Fruit fly (Drosophila melanogaster) whole organism, embryonic: ENCODE results near the gene CG17329.

Experiments used
- ATbp ChIP-seq: fragments of 200-800 bp; sonication (Bioruptor generic); optimal IDR thresholded peaks from 2 replicates; lab custom pipeline; 2017; ENCODE audit warnings: missing biosample characterization, mild to moderate bottlenecking, missing genetic modification characterization, missing genetic modification reagents
- CG1024 ChIP-seq: fragments of 200-800 bp; sonication (Bioruptor generic); IDR thresholded peaks from 2 replicates; pipeline ENCODE4 v1.3.6; 2022; ENCODE audit warnings: missing biosample characterization, missing genetic modification characterization
- CG10565 ChIP-seq: fragments of 200-800 bp; sonication (Bioruptor generic); optimal IDR thresholded peaks from 3 replicates; lab custom pipeline; 2016; ENCODE audit warnings: missing biosample characterization, mild to moderate bottlenecking, missing genetic modification characterization
- CG10654 ChIP-seq: fragments of 200-800 bp; sonication (Bioruptor generic); optimal IDR thresholded peaks from 2 replicates; lab custom pipeline; 2016; ENCODE audit warnings: missing biosample characterization, missing genetic modification characterization
- CG10979 ChIP-seq: fragments of 200-800 bp; sonication (Bioruptor generic); optimal IDR thresholded peaks from 2 replicates; lab custom pipeline; 2018; ENCODE audit warnings: missing biosample characterization, mild to moderate bottlenecking, missing genetic modification characterization, moderate library complexity
- CG11723 ChIP-seq: fragments of 200-800 bp; sonication (Bioruptor generic); optimal IDR thresholded peaks from 2 replicates; lab custom pipeline; 2017; ENCODE audit warnings: missing biosample characterization, mild to moderate bottlenecking, missing genetic modification characterization
- CG12155 ChIP-seq: fragments of 200-800 bp; sonication (Bioruptor generic); optimal IDR thresholded peaks from 3 replicates; lab custom pipeline; 2016; ENCODE audit warnings: missing biosample characterization, missing genetic modification characterization
- CG13287 ChIP-seq: fragments of 200-800 bp; sonication (Bioruptor generic); IDR thresholded peaks from 2 replicates; pipeline ENCODE4 v1.3.6; 2022; ENCODE audit warnings: missing biosample characterization, missing genetic modification characterization; ENCODE audit not compliant: partially characterized antibody
- CG13624 ChIP-seq: fragments of 200-800 bp; sonication (Bioruptor generic); optimal IDR thresholded peaks from 2 replicates; lab custom pipeline; 2016; ENCODE audit warnings: missing biosample characterization, missing genetic modification characterization
- CG14441 ChIP-seq: fragments of 200-800 bp; sonication (Bioruptor generic); IDR thresholded peaks from 2 replicates; pipeline ENCODE4 v1.3.6; 2022; ENCODE audit warnings: missing biosample characterization, missing genetic modification characterization
- CG14860 ChIP-seq: fragments of 200-800 bp; sonication (Bioruptor generic); IDR thresholded peaks from 3 replicates; pipeline ENCODE4 v1.3.6; 2022; ENCODE audit warnings: missing biosample characterization, missing genetic modification characterization; ENCODE audit not compliant: partially characterized antibody
- CG1529 ChIP-seq: fragments of 200-800 bp; sonication (Bioruptor generic); optimal IDR thresholded peaks from 3 replicates; lab custom pipeline; 2018; ENCODE audit warnings: missing biosample characterization, missing genetic modification characterization
- CG15479 ChIP-seq: fragments of 200-800 bp; sonication (Bioruptor generic); optimal IDR thresholded peaks from 3 replicates; lab custom pipeline; 2019; ENCODE audit warnings: missing biosample characterization, mild to moderate bottlenecking, missing genetic modification characterization, moderate library complexity
- CG16813 ChIP-seq: fragments of 200-800 bp; sonication (Bioruptor generic); IDR thresholded peaks from 3 replicates; pipeline ENCODE4 v1.3.6; 2022; ENCODE audit warnings: missing biosample characterization, missing genetic modification characterization; ENCODE audit not compliant: partially characterized antibody
- CG16815 ChIP-seq: fragments of 200-800 bp; sonication (Bioruptor generic); optimal IDR thresholded peaks from 3 replicates; lab custom pipeline; 2017; ENCODE audit warnings: missing biosample characterization, mild to moderate bottlenecking, missing genetic modification characterization
- CG2202 ChIP-seq: fragments of 200-800 bp; sonication (Bioruptor generic); optimal IDR thresholded peaks from 2 replicates; lab custom pipeline; 2018; ENCODE audit warnings: missing biosample characterization, mild to moderate bottlenecking, missing genetic modification characterization
- CG30020 ChIP-seq: fragments of 200-800 bp; optimal IDR thresholded peaks from 2 replicates; lab custom pipeline; 2019; ENCODE audit warnings: missing biosample characterization, mild to moderate bottlenecking, missing genetic modification characterization, moderate library complexity
- CG31441 ChIP-seq: fragments of 200-800 bp; sonication (Bioruptor generic); IDR thresholded peaks from 2 replicates; pipeline ENCODE4 v1.3.6; 2022; ENCODE audit warnings: missing biosample characterization, missing genetic modification characterization
- CG4360 ChIP-seq: fragments of 200-800 bp; sonication (Bioruptor generic); IDR thresholded peaks from 2 replicates; pipeline ENCODE4 v1.3.6; 2022; ENCODE audit warnings: missing biosample characterization, missing genetic modification characterization
- CG43689 ChIP-seq: fragments of 200-800 bp; sonication (Bioruptor generic); IDR thresholded peaks from 2 replicates; pipeline ENCODE4 v1.3.6; 2022; ENCODE audit warnings: missing biosample characterization, missing genetic modification characterization
- CG4854 ChIP-seq: fragments of 200-800 bp; sonication (Bioruptor generic); optimal IDR thresholded peaks from 2 replicates; lab custom pipeline; 2016; ENCODE audit warnings: missing biosample characterization, missing genetic modification characterization, inconsistent platforms
- CG9932 ChIP-seq: fragments of 200-800 bp; sonication (Bioruptor generic); IDR thresholded peaks from 2 replicates; pipeline ENCODE4 v1.3.6; 2022; ENCODE audit warnings: missing biosample characterization, missing genetic modification characterization
- Chrac-16 ChIP-seq: fragments of 200-800 bp; sonication (Bioruptor generic); optimal IDR thresholded peaks from 3 replicates; lab custom pipeline; 2016; ENCODE audit warnings: missing biosample characterization, missing genetic modification characterization
- Eip74EF ChIP-seq, 2 experiments: fragments of 200-800 bp in 1 of 2; fragments of >200 bp in 1 of 2; sonication (Bioruptor generic) in 1 of 2; optimal IDR thresholded peaks; 2 replicates each; lab custom pipeline; 2017 to 2019; ENCODE audit warnings: missing biosample characterization in 2 of 2, missing genetic modification characterization in 2 of 2, mild to moderate bottlenecking in 1 of 2, moderate library complexity in 1 of 2
- HmgD ChIP-seq: fragments of 200-800 bp; sonication (Bioruptor generic); optimal IDR thresholded peaks from 3 replicates; lab custom pipeline; 2016; ENCODE audit warnings: missing biosample characterization, missing genetic modification characterization
- Mad ChIP-seq: fragments of 200-800 bp; sonication (Bioruptor generic); optimal IDR thresholded peaks from 2 replicates; lab custom pipeline; 2016; ENCODE audit warnings: missing biosample characterization, missing genetic modification characterization
- NFAT ChIP-seq: fragments of 200-800 bp; sonication (Bioruptor generic); IDR thresholded peaks from 2 replicates; pipeline ENCODE4 v1.3.6; 2022; ENCODE audit warnings: missing biosample characterization, missing genetic modification characterization
- Neu2 ChIP-seq: fragments of 200-800 bp; sonication (Bioruptor generic); optimal IDR thresholded peaks from 3 replicates; lab custom pipeline; 2016; ENCODE audit warnings: missing biosample characterization, missing genetic modification characterization, borderline replicate concordance
- Nf-YB ChIP-seq: fragments of 200-800 bp; sonication (Bioruptor generic); optimal IDR thresholded peaks from 3 replicates; lab custom pipeline; 2019; ENCODE audit warnings: missing biosample characterization, mild to moderate bottlenecking, missing genetic modification characterization, moderate library complexity
- Optix ChIP-seq: fragments of 200-800 bp; sonication (Bioruptor generic); IDR thresholded peaks from 3 replicates; pipeline ENCODE4 v1.3.6; 2022; ENCODE audit warnings: missing biosample characterization, missing genetic modification characterization
- Scr ChIP-seq: fragments of 200-800 bp; sonication (Bioruptor generic); IDR thresholded peaks from 2 replicates; pipeline ENCODE4 v1.3.6; 2022; ENCODE audit warnings: missing biosample characterization, missing genetic modification characterization; ENCODE audit not compliant: partially characterized antibody
- Stat92E ChIP-seq, 3 experiments: fragments of >200 bp in 2 of 3; fragments of 200-800 bp in 1 of 3; sonication (Bioruptor generic) in 1 of 3; optimal IDR thresholded peaks; 2 replicates each; lab custom pipeline; 2017 to 2019; ENCODE audit warnings: missing biosample characterization in 3 of 3, missing genetic modification characterization in 3 of 3, mild to moderate bottlenecking in 1 of 3, moderate library complexity in 1 of 3
- Xbp1 ChIP-seq: fragments of 200-800 bp; sonication (Bioruptor generic); optimal IDR thresholded peaks from 3 replicates; lab custom pipeline; 2016; ENCODE audit warnings: missing biosample characterization, mild to moderate bottlenecking, missing genetic modification characterization
- al ChIP-seq: fragments of 200-800 bp; sonication (Bioruptor generic); IDR thresholded peaks from 2 replicates; pipeline ENCODE4 v1.3.6; 2022; ENCODE audit warnings: missing biosample characterization, missing genetic modification characterization
- aop ChIP-seq: fragments of 200-800 bp; sonication (Bioruptor generic); IDR thresholded peaks from 2 replicates; pipeline ENCODE4 v1.3.6; 2022; ENCODE audit warnings: missing biosample characterization, missing genetic modification characterization
- ase ChIP-seq: fragments of 200-800 bp; sonication (Bioruptor generic); IDR thresholded peaks from 3 replicates; pipeline ENCODE4 v1.3.6; 2022; ENCODE audit warnings: missing biosample characterization, missing genetic modification characterization
- ato ChIP-seq: fragments of 200-800 bp; sonication (Bioruptor generic); IDR thresholded peaks from 2 replicates; pipeline ENCODE4 v1.3.6; 2022; ENCODE audit warnings: missing biosample characterization, missing genetic modification characterization; ENCODE audit not compliant: partially characterized antibody
- br ChIP-seq: fragments of >200 bp; optimal IDR thresholded peaks from 2 replicates; lab custom pipeline; 2017
- cg ChIP-seq: fragments of 200-800 bp; sonication (Bioruptor generic); optimal IDR thresholded peaks from 3 replicates; lab custom pipeline; 2019; ENCODE audit warnings: missing biosample characterization, mild to moderate bottlenecking, missing genetic modification characterization, moderate library complexity
- croc ChIP-seq: fragments of 200-800 bp; sonication (Bioruptor generic); conservative IDR thresholded peaks from 3 replicates; pipeline ENCODE4 v1.3.6; 2022; ENCODE audit warnings: missing biosample characterization, missing genetic modification characterization
- eyg ChIP-seq: fragments of 200-800 bp; sonication (Bioruptor generic); optimal IDR thresholded peaks from 3 replicates; lab custom pipeline; 2016; ENCODE audit warnings: missing biosample characterization, missing genetic modification characterization
- hbn ChIP-seq: fragments of 200-800 bp; sonication (Bioruptor generic); IDR thresholded peaks from 2 replicates; pipeline ENCODE4 v1.3.6; 2022; ENCODE audit warnings: missing biosample characterization, missing genetic modification characterization; ENCODE audit not compliant: partially characterized antibody
- insv ChIP-seq, 2 experiments: fragments of 200-800 bp; sonication (Bioruptor generic); optimal IDR thresholded peaks; 3 replicates each; lab custom pipeline; 2016 to 2018; ENCODE audit warnings: missing biosample characterization in 2 of 2, missing genetic modification characterization in 2 of 2
- knrl ChIP-seq: fragments of 200-800 bp; sonication (Bioruptor generic); IDR thresholded peaks from 3 replicates; pipeline ENCODE4 v1.3.6; 2022; ENCODE audit warnings: missing biosample characterization, missing genetic modification characterization; ENCODE audit not compliant: partially characterized antibody
- lmd ChIP-seq: fragments of 200-800 bp; sonication (Bioruptor generic); IDR thresholded peaks from 2 replicates; pipeline ENCODE4 v1.3.6; 2022; ENCODE audit warnings: missing biosample characterization, missing genetic modification characterization
- pho ChIP-seq: fragments of 200-800 bp; sonication (Bioruptor generic); optimal IDR thresholded peaks from 2 replicates; lab custom pipeline; 2016; ENCODE audit warnings: missing biosample characterization, missing genetic modification characterization
- salm ChIP-seq: fragments of 200-800 bp; sonication (Bioruptor generic); optimal IDR thresholded peaks from 2 replicates; lab custom pipeline; 2018; ENCODE audit warnings: missing biosample characterization, mild to moderate bottlenecking, missing genetic modification characterization
- sens ChIP-seq: fragments of 200-800 bp; sonication (Bioruptor generic); peaks from one replicate; lab custom pipeline; 2016; ENCODE audit warnings: missing biosample characterization, missing genetic modification characterization
- sisA ChIP-seq: fragments of 200-800 bp; sonication (Bioruptor generic); IDR thresholded peaks from 2 replicates; pipeline ENCODE4 v1.3.6; 2022; ENCODE audit warnings: missing biosample characterization, missing genetic modification characterization

CG17329 gene

DNA sequence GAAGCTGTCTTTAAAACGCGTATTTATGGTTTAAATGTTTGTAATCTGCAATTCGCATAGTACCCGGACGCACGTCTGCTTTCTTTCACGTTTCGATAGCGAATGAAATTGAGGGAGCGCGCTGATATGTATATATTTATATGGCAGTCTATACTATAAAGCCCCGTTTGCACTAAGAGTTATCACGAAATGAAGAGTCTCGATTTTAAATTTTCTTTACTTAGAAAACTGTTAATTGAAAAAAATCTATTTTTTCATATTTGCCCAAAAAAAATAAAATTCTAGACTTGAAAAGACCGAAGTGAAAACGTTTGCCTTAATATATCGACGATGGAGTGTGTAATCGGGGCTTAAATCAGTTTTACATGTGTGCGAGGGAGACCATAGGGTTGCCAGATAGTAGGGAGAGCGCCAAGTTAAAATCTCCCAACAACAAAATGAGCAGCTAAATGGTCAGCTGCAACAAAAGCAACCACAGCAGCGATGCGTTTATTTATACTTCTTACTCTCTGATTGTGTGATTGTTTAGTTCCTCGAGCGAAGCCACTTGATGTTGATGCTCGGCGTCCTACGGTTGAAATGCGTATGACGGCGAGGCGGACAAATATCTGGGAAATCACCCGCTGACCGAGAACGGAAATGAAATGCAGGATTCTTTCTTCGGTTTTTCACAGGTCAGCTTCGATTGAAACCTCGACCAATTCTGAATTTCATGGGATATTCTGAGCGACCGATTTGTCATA lies 34.6 kb downstream of the CG17329 start, which contains the start of gene cact (continued):
- TF ChIP-seq Neu2 (peak; percentile 60), CG16813 (GFP tag; lab: Robert Waterston, UW) (peak; percentile 57; the same call in 2 of the 3 replicates), CG12155 (GFP tag; lab: Kevin White, UChicago) (peak; percentile 95), salm (tag; lab: Kevin White, UChicago) (peak; percentile 86), CG31441 (GFP tag; lab: Robert Waterston, UW) (peak; percentile 87), lmd (GFP tag; lab: Robert Waterston, UW) (peak; percentile 92), pho (peak; percentile 94), CG10654 (peak; percentile 86), CG30020 (peak; percentile 98), CG13287 (peak; percentile 68), CG16815 (peak; percentile 88), CG9932 (GFP tag; lab: Robert Waterston, UW) (peak; percentile 94), CG43689 (GFP tag; lab: Robert Waterston, UW) (no peak; the same call in none of the 2 replicates), ato (GFP tag; lab: Robert Waterston, UW) (no peak), hbn (peak; percentile 61), ATbp (GFP tag; lab: Kevin White, UChicago) (peak; percentile 70), sisA (GFP tag; lab: Robert Waterston, UW) (peak; percentile 88), CG2202 (peak; percentile 76), Chrac-16 (GFP tag; lab: Kevin White, UChicago) (peak; percentile 96), cg (GFP tag; lab: Kevin White, UChicago) (peak; percentile 84), Eip74EF (GFP tag; optimal IDR thresholded peaks at IDR 0.05; lab: Kevin White, UChicago) (peak in 1 of 2 experiments; percentile 80), aop (GFP tag; lab: Robert Waterston, UW) (no peak), Nf-YB (GFP tag; lab: Kevin White, UChicago) (peak; percentile 82), CG13624 (GFP tag; lab: Kevin White, UChicago) (peak; percentile 94), CG15479 (GFP tag; lab: Kevin White, UChicago) (no peak), eyg (GFP tag; lab: Kevin White, UChicago) (peak; percentile 89), CG1529 (peak; percentile 82), insv (GFP tag; optimal IDR thresholded peaks at IDR 0.05; lab: Kevin White, UChicago) (peak in 1 of 2 experiments; percentile 58), Scr (GFP tag; lab: Robert Waterston, UW) (peak; percentile 69), CG4854 (GFP tag; lab: Kevin White, UChicago) (peak; percentile 85), HmgD (GFP tag; lab: Kevin White, UChicago) (peak; percentile 93), knrl (GFP tag; lab: Robert Waterston, UW) (peak; percentile 75), sens (GFP tag; lab: Kevin White, UChicago) (peak; percentile 99), Xbp1 (GFP tag; lab: Kevin White, UChicago) (peak; percentile 96), Mad (GFP tag; lab: Kevin White, UChicago) (peak; percentile 94), Optix (GFP tag; lab: Robert Waterston, UW) (peak; percentile 83; the same call in 2 of the 3 replicates), CG1024 (GFP tag; lab: Robert Waterston, UW) (peak; percentile 85), br (lab: Kevin White, UChicago) (no peak), croc (GFP tag; lab: Robert Waterston, UW) (peak; percentile 72), ase (GFP tag; lab: Robert Waterston, UW) (peak; percentile 89), CG14860 (GFP tag; lab: Robert Waterston, UW) (no peak), CG10565 (peak; percentile 50), al (GFP tag; lab: Robert Waterston, UW) (peak; percentile 85), CG4360 (GFP tag; lab: Robert Waterston, UW) (peak; percentile 90), CG11723 (peak; percentile 82), NFAT (GFP tag; lab: Robert Waterston, UW) (peak; percentile 87), CG10979 (peak; percentile 89), Stat92E (GFP tag; optimal IDR thresholded peaks at IDR 0.05; lab: Kevin White, UChicago) (peak in 1 of 3 experiments; percentile 75), CG14441 (GFP tag; lab: Robert Waterston, UW) (peak; percentile 86)
